Worm (Caenorhabditis elegans): ENCODE measurements around the gene F55G1.6.

F55G1.6 gene

DNA sequence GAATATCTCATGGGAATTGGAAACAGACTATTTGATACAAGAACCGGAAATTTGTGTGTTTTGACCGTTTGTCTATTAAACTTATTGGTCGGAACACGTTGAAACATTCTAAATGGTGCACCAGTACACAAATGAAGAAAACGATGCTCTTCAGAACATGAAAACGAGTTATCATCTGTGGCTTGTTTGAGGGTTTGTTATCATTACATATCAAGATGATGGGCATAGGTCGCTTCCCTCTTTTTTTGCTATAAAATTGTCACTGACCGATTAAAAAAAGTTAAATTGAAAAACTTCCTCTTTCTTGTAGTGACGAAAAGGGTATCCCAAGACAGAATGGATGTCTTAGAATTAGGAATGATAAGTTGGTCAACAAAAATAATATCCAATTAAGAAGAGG is 4.7 kb upstream of the F55G1.6 start:
- TF ChIP-seq pqm-1 (tag; optimal IDR thresholded peaks at IDR 0.05) (no peak), ceh-31 (tag; optimal IDR thresholded peaks at IDR 0.05) (no peak), syd-9 (tag; optimal IDR thresholded peaks at IDR 0.05) (no peak), K09A11.1 (tag; optimal IDR thresholded peaks at IDR 0.05; ENCODE audit: insufficient read depth) (no peak), hlh-30 (tag; optimal IDR thresholded peaks at IDR 0.05; ENCODE audit: insufficient read depth) (no peak), ceh-30 (tag; optimal IDR thresholded peaks at IDR 0.05) (no peak), lin-11 (tag; optimal IDR thresholded peaks at IDR 0.05) (no peak), npax-4 (tag; optimal IDR thresholded peaks at IDR 0.05) (no peak)

DNA sequence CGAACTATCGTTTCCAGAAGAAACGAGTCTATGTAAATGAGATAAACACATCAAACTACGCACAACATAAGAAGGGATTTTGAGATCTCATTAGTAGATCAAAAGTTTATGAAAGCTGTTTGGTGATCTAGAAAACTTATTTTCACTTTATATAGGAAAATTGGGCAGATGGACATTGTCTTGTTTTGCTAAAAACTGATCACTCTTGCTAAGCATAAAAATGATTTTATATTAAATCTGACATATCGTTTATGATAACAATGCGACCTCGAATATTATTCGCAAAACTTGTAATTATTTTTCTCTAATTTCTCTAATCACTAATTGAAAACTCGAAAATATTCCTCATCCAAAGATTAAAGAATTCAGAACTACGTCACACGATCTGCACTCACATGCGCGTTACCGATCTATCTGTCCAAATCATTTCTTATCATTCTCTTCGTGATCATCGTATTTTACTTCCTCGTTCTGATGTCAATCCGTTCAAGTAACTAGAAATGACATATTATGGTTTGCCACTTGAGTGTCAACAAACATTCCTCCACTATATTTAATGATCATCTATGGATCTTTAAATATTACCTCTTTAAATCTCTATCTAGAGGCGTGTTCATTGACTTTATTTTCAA is 3.4 kb upstream of the F55G1.6 start, which contains the start of gene F55G1.7:
Gene F55G1.7, minus strand, starts transcription at position 51 of the 632 bp plus-strand sequence.
- no peak for TF ChIP-seq pag-3 (tag; optimal IDR thresholded peaks at IDR 0.05; ENCODE audit: borderline replicate concordance)
- TF ChIP-seq npax-4 (tag; optimal IDR thresholded peaks at IDR 0.05), result no peak
- no peak for TF ChIP-seq pax-1 (tag; optimal IDR thresholded peaks at IDR 0.05)
- TF ChIP-seq sox-2 (GFP tag; IDR thresholded peaks at IDR 0.05), result no peak
- TF ChIP-seq odd-2 (tag; optimal IDR thresholded peaks at IDR 0.05), result no peak
- no peak for TF ChIP-seq T23F11.4 (GFP tag; optimal IDR thresholded peaks at IDR 0.05)
- TF ChIP-seq fax-1 (tag; optimal IDR thresholded peaks at IDR 0.05), result no peak

DNA sequence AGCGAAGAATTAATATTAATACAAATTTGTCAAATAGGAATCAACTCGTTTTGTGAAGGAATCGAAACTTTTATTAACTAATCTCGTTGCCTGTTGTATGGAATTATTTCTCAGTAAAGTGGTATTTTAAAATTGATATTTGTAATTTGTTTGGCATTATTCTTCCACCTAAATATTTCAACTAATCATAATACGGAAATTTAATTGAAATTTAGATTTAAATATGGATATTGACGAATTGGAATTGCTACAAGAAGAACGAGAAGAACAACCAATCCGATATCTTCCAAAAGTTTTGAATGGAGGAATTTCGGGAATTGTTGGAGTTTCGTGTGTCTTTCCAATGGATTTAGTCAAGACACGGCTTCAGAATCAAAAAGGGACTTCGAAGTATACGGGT is 1.5 kb downstream of the F55G1.6 start, which contains the start of gene slc-25A18.2:
Gene slc-25A18.2, plus strand, starts transcription at position 216 of the 400 bp plus-strand sequence.
- no peak for TF ChIP-seq unc-42 (tag; optimal IDR thresholded peaks at IDR 0.05)
- no peak for TF ChIP-seq sdc-2 (tag; optimal IDR thresholded peaks at IDR 0.05)
- no peak for TF ChIP-seq C08G9.2 (tag; optimal IDR thresholded peaks at IDR 0.05)
- no peak for TF ChIP-seq odd-2 (tag; optimal IDR thresholded peaks at IDR 0.05)
- TF ChIP-seq dmd-4 (tag; optimal IDR thresholded peaks at IDR 0.05; ENCODE audit: borderline replicate concordance), result no peak
- no peak for TF ChIP-seq F13H6.1 (tag; optimal IDR thresholded peaks at IDR 0.05)
- TF ChIP-seq che-1 (tag; optimal IDR thresholded peaks at IDR 0.05), result no peak
- TF ChIP-seq hlh-6 (tag; optimal IDR thresholded peaks at IDR 0.05), result no peak
- TF ChIP-seq unc-3 (GFP tag; conservative IDR thresholded peaks at IDR 0.05), result no peak
- TF ChIP-seq unc-3 (tag; optimal IDR thresholded peaks at IDR 0.05), result no peak
- no peak for TF ChIP-seq fkh-10 (GFP tag; optimal IDR thresholded peaks at IDR 0.05)
- TF ChIP-seq ceh-14 (tag; optimal IDR thresholded peaks at IDR 0.05), result no peak
- no peak for TF ChIP-seq zip-5 (tag; optimal IDR thresholded peaks at IDR 0.05)
- no peak for TF ChIP-seq tbx-7 (tag; optimal IDR thresholded peaks at IDR 0.05)
- TF ChIP-seq gmeb-2 (tag; optimal IDR thresholded peaks at IDR 0.05), result no peak
- TF ChIP-seq T23F11.4 (GFP tag; optimal IDR thresholded peaks at IDR 0.05), result no peak
- TF ChIP-seq pha-2 (tag; optimal IDR thresholded peaks at IDR 0.05), result no peak
- TF ChIP-seq ceh-9 (tag; optimal IDR thresholded peaks at IDR 0.05), result no peak

DNA sequence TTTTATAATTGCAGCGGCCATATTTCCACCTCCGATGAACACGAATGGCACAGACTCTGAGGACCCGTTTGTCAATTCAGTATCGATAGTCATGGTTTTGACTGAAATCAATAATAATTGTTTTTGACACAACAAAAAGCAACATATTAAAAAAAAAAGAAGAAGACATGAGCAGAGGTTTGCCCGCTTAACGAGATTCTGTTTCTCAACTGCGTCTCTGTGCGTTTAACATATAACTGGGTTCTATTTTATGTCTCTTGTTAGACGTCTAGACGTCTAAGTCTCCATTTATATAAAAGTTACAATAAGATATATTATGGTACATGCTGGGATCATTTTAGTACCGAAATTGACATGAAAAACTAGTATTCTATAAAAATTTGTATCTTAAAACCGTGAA is 3.9 kb downstream of the F55G1.6 start, which contains the start of gene pycr-4:
Gene pycr-4, minus strand, starts transcription at position 101 of the 400 bp plus-strand sequence.
- TF ChIP-seq C38D4.7 (GFP tag; optimal IDR thresholded peaks at IDR 0.05) (no peak), sox-4 (tag; optimal IDR thresholded peaks at IDR 0.05) (no peak), ahr-1 (tag; optimal IDR thresholded peaks at IDR 0.05) (no peak), ceh-14 (tag; optimal IDR thresholded peaks at IDR 0.05) (no peak), pqm-1 (tag; optimal IDR thresholded peaks at IDR 0.05) (no peak), ceh-30 (tag; optimal IDR thresholded peaks at IDR 0.05) (no peak), Y22D7AL.16 (tag; optimal IDR thresholded peaks at IDR 0.05) (no peak), unc-55 (GFP tag; optimal IDR thresholded peaks at IDR 0.05) (no peak), ama-1 (optimal IDR thresholded peaks at IDR 0.05) (no peak), eyg-1 (tag; optimal IDR thresholded peaks at IDR 0.05) (no peak), nhr-232 (tag; optimal IDR thresholded peaks at IDR 0.05) (no peak)
